Fruit fly (Drosophila melanogaster) whole organism, pupa: Measurements from ENCODE around the gene Reg-2.

Experiments used
- CG10348 ChIP-seq: fragments of 200-800 bp; sonication (Bioruptor generic); IDR thresholded peaks from 2 replicates; pipeline ENCODE4 v1.3.6; 2022; ENCODE audit warnings: missing biosample characterization, missing genetic modification characterization
- CG12605 ChIP-seq: fragments of 200-800 bp; sonication (Bioruptor generic); IDR thresholded peaks from 2 replicates; pipeline ENCODE4 v1.3.6; 2022; ENCODE audit warnings: missing biosample characterization, missing genetic modification characterization
- CG13204 ChIP-seq: fragments of 200-800 bp; sonication (Bioruptor generic); optimal IDR thresholded peaks from 2 replicates; lab custom pipeline; 2018; ENCODE audit warnings: missing biosample characterization, mild to moderate bottlenecking, missing genetic modification characterization, moderate library complexity
- CG14655 ChIP-seq: fragments of 200-800 bp; sonication (Bioruptor generic); optimal IDR thresholded peaks from 3 replicates; lab custom pipeline; 2017; ENCODE audit warnings: mild to moderate bottlenecking, missing biosample characterization, missing genetic modification reagents, missing genetic modification characterization
- CG15710 ChIP-seq: fragments of 200-800 bp; sonication (Bioruptor generic); optimal IDR thresholded peaks from 2 replicates; lab custom pipeline; 2018; ENCODE audit warnings: missing biosample characterization, mild to moderate bottlenecking, missing genetic modification characterization, moderate library complexity
- CG17806 ChIP-seq: fragments of 200-800 bp; sonication (Bioruptor generic); optimal IDR thresholded peaks from 2 replicates; lab custom pipeline; 2018; ENCODE audit warnings: missing biosample characterization, mild to moderate bottlenecking, missing genetic modification characterization, moderate library complexity
- CG32121 ChIP-seq: fragments of 200-800 bp; sonication (Bioruptor generic); IDR thresholded peaks from 2 replicates; pipeline ENCODE4 v1.3.6; 2022; ENCODE audit warnings: missing biosample characterization, missing genetic modification characterization
- CG34367 ChIP-seq: fragments of 200-800 bp; sonication (Bioruptor generic); optimal IDR thresholded peaks from 2 replicates; lab custom pipeline; 2018; ENCODE audit warnings: missing biosample characterization, mild to moderate bottlenecking, missing genetic modification characterization
- CG4496 ChIP-seq: fragments of 200-800 bp; sonication (Bioruptor generic); IDR thresholded peaks from 3 replicates; pipeline ENCODE4 v1.3.6; 2022; ENCODE audit warnings: missing biosample characterization, missing genetic modification characterization
- CG8159 ChIP-seq: fragments of 200-800 bp; sonication (Bioruptor generic); optimal IDR thresholded peaks from 3 replicates; lab custom pipeline; 2018; ENCODE audit warnings: missing biosample characterization, mild to moderate bottlenecking, missing genetic modification characterization, moderate library complexity
- CG8301 ChIP-seq: fragments of 200-800 bp; sonication (Bioruptor generic); optimal IDR thresholded peaks from 2 replicates; lab custom pipeline; 2018; ENCODE audit warnings: missing biosample characterization, mild to moderate bottlenecking, missing genetic modification characterization
- CG9948 ChIP-seq: fragments of 200-800 bp; sonication (Bioruptor generic); optimal IDR thresholded peaks from 2 replicates; lab custom pipeline; 2018; ENCODE audit warnings: missing biosample characterization, mild to moderate bottlenecking, missing genetic modification characterization, moderate library complexity
- D1 ChIP-seq: fragments of 200-800 bp; sonication (Bioruptor generic); optimal IDR thresholded peaks from 2 replicates; lab custom pipeline; 2018; ENCODE audit warnings: missing biosample characterization, mild to moderate bottlenecking, missing genetic modification characterization, moderate library complexity
- EcR ChIP-seq: fragments of 200-800 bp; sonication (Bioruptor generic); optimal IDR thresholded peaks from 3 replicates; lab custom pipeline; 2019; ENCODE audit warnings: missing biosample characterization, missing genetic modification characterization, mild to moderate bottlenecking, moderate library complexity, missing genetic modification reagents
- Ets98B ChIP-seq: fragments of 200-800 bp; sonication (Bioruptor generic); IDR thresholded peaks from 2 replicates; pipeline ENCODE4 v1.3.6; 2022; ENCODE audit warnings: missing biosample characterization, missing genetic modification characterization
- Pif1A ChIP-seq: fragments of 200-800 bp; sonication (Bioruptor generic); optimal IDR thresholded peaks from 3 replicates; lab custom pipeline; 2016; ENCODE audit warnings: missing biosample characterization, missing genetic modification characterization
- Pif1B ChIP-seq: fragments of 200-800 bp; sonication (Bioruptor generic); optimal IDR thresholded peaks from 3 replicates; lab custom pipeline; 2016; ENCODE audit warnings: missing biosample characterization, missing genetic modification characterization
- Snoo ChIP-seq: fragments of 200-800 bp; sonication (Bioruptor generic); optimal IDR thresholded peaks from 3 replicates; lab custom pipeline; 2017; ENCODE audit warnings: missing biosample characterization, mild to moderate bottlenecking, missing genetic modification characterization, inconsistent platforms
- fd96Ca ChIP-seq: fragments of 200-800 bp; sonication (Bioruptor generic); IDR thresholded peaks from 3 replicates; pipeline ENCODE4 v1.3.6; 2022; ENCODE audit warnings: missing biosample characterization, missing genetic modification characterization
- gl ChIP-seq: fragments of 200-800 bp; sonication (Bioruptor generic); optimal IDR thresholded peaks from 2 replicates; lab custom pipeline; 2018; ENCODE audit warnings: missing biosample characterization, mild to moderate bottlenecking, missing genetic modification characterization
- rn ChIP-seq: fragments of 200-800 bp; sonication (Bioruptor generic); IDR thresholded peaks from 2 replicates; pipeline ENCODE4 v1.3.6; 2022; ENCODE audit warnings: missing biosample characterization, missing genetic modification characterization

Gene Reg-2

DNA sequence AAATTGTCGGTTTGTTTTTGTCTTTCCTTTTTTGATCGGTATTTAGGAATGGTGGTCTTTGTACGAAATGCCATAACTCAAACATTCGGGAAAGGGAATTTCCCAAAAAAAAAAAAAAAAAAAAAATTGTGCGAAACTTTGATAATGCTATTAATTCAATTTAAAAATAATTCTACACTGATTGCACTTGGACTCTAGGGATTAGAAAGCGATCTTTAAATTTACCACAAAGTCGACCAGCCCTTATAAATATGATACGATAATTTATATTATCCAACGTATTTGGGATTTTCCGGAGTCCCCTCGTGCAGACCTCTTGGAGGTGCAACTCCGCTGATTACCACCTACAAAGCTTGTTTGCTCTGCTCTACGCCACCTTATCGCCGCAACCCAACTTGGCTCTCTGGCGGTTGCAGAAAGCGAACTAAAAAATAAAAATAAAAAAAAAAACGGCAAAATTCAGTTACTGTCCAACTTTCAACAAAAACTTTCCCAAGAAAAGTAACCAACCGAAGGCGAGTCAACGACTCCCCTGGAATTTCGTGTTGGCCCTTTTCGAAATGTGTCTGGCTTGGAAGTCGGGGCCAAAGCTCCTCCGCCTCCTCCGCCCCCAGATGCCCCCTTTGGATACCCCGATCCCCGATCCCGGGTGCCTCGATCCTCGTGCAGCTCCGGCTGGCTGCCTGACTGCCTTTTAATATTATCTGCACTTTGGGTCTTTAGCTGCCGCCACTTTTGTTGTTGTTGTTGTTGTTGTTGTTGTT is 1.4 kb upstream of the Reg-2 start:
- no peak for TF ChIP-seq CG17806
- peak; percentile 89 for TF ChIP-seq EcR (GFP tag; lab: Kevin White, UChicago)
- TF ChIP-seq CG13204 = peak; percentile 9
- TF ChIP-seq CG8159 = no peak

DNA sequence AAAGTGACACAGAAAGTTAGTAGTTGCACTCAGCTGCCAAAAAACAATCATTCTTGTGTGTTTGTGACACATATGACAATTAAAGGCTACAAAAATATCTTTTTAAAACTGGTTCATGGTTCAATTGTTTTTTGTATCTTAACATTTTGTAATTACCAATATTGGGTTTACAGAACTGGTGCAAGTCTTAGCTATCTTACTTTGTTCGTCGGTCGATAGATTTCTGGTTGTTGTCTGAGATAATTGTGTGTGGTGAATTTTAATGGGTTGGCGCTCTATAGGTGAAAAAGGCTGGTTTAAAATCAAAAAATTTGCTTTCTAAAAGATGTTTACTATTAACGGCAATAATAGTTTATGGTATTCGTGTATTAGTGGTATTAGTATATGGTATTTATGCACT is 1.7 kb downstream of the Reg-2 start:
- TF ChIP-seq CG34367 (tag; lab: Kevin White, UChicago) (no peak), Snoo (tag; lab: Kevin White, UChicago) (no peak), gl (no peak), CG8301 (tag; lab: Kevin White, UChicago) (no peak), CG12605 (GFP tag; lab: Robert Waterston, UW) (no peak), EcR (GFP tag; lab: Kevin White, UChicago) (no peak), Pif1A (no peak), D1 (tag; lab: Kevin White, UChicago) (no peak), Pif1B (GFP tag; lab: Kevin White, UChicago) (no peak), CG4496 (GFP tag; lab: Robert Waterston, UW) (no peak), CG14655 (GFP tag; lab: Kevin White, UChicago) (no peak), CG17806 (no peak), Ets98B (no peak), fd96Ca (GFP tag; lab: Robert Waterston, UW) (no peak), CG10348 (no peak), CG15710 (no peak)

DNA sequence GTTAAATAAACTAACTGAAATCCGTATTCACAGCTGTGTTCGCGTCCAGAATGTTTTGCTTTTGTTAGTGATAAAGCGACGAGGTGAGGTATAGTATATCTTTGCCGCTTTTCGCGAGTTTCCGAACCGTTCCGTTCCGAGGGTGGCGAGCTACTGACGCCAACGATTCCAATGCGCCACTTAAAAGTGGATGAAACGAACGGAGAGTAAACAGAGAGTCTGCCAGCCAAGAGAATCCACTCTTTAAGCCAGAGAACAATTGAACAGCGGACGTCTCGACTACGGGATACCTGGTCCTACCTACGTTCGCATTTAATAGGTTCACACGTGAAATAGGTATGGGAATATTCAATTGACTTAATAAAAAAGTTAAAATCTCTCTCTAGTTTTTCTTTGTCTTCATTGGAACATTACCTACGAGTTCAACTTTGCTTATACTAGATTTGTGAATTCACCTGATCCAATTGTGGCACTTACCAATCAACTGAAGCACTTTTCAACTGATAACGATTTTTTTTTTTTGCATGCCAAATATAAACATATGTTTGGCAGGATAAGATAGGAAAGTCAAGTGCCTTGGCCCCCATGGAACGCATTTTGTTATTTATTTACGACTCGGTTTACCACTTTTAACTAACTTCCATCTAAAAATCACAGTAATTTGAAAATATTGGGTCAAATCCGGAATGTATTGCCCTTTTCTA is 2.4 kb downstream of the Reg-2 start, which contains the start of gene CG13893:
Gene CG13893, minus strand, starts transcription at position 162 of the 704 bp plus-strand sequence.
- TF ChIP-seq CG15710 (no peak), CG32121 (peak; percentile 53), CG13204 (no peak), Pif1B (GFP tag; lab: Kevin White, UChicago) (peak; percentile 69), D1 (tag; lab: Kevin White, UChicago) (no peak), rn (no peak), CG8301 (tag; lab: Kevin White, UChicago) (peak; percentile 7), Pif1A (peak; percentile 8), gl (peak; percentile 54), fd96Ca (GFP tag; lab: Robert Waterston, UW) (peak; percentile 29; the same call in 1 of the 3 replicates), CG10348 (no peak), CG14655 (GFP tag; lab: Kevin White, UChicago) (no peak), CG4496 (GFP tag; lab: Robert Waterston, UW) (peak; percentile 57; the same call in 1 of the 3 replicates), CG12605 (GFP tag; lab: Robert Waterston, UW) (0 out of 2 replicates have a peak, but pooled peaks have one; percentile 35), CG34367 (tag; lab: Kevin White, UChicago) (no peak), CG8159 (no peak), CG9948 (no peak), CG17806 (no peak), Snoo (tag; lab: Kevin White, UChicago) (peak; percentile 29), EcR (GFP tag; lab: Kevin White, UChicago) (no peak), Ets98B (peak; percentile 69)

DNA sequence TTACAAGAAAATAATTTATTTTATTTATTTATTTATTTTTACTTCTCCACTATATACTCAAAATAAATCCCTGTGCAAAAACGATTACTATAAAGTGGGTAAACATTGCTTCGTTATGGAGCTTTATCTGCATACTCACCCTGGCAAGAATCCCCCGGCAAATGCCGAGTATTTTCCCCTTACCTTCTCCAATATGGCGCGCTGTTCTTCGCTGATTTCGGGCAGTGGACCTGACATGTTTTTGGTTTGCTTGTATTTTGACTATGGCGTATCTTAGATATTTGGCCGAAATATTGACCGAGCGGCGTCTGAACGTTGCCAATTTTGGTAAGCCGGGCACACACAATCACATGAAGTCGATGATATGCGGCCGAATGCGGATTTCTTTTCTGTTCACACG is 3.2 kb downstream of the Reg-2 start:
- TF ChIP-seq rn = no peak
- TF ChIP-seq, all 21 proteins: peak for 0

DNA sequence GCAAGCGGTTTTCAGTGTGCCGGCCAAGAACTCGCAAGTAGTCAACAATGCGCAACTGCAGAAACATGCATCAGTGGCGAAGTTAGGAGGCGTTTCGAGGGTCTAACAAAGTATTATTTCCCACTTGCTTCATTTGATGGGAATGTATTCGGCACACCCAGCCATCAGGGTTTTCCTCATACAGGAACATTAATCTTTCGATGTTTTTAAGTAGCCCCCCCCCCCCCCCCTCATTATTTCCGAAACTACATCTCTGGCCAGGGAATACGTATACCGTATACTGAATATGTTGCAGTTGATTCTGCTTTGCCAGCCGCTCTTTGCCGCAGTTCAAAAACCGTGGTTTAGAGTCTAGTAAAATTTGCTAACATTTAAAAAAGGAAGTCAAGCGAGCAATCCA is 3.8 kb downstream of the Reg-2 start:
- TF ChIP-seq Ets98B (peak; percentile 90), CG12605 (GFP tag; lab: Robert Waterston, UW) (peak; percentile 68), CG4496 (GFP tag; lab: Robert Waterston, UW) (peak; percentile 90), CG15710 (peak; percentile 27), Snoo (tag; lab: Kevin White, UChicago) (peak; percentile 32), CG8301 (tag; lab: Kevin White, UChicago) (no peak), CG32121 (peak; percentile 86), CG9948 (no peak), rn (peak; percentile 69), CG34367 (tag; lab: Kevin White, UChicago) (no peak), CG10348 (peak; percentile 86), fd96Ca (GFP tag; lab: Robert Waterston, UW) (peak; percentile 94), D1 (tag; lab: Kevin White, UChicago) (no peak)

DNA sequence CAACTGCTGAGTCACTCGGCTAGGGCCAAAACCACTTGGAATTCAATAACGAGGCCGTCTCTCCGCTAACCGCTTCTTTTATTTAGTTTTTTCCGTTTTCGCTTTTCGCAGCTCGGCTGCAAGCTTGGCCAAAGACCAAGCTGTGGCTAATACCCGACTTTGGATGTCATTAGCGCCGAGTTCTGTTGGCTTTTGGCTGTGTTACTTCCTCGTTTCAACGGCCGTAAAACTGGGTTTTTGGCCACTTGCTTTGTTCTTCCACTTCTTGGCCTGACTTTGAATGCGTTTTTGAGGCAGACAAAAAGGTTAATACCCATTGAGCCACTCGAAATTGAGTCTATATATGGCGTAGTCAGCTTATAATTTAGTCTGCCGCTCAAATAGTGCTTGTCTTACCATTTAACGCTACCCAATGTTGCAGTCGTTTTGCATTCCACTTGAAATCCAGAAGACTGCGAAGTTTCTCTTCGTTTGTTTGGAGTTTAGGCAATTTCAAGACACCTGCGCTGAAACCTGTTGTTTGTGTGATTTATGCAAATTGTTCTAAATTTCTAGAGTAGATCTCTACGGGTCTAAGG is 4.7 kb downstream of the Reg-2 start:
- TF ChIP-seq Pif1A = no peak
- TF ChIP-seq CG14655 (GFP tag; lab: Kevin White, UChicago) = no peak
- no peak for TF ChIP-seq CG34367 (tag; lab: Kevin White, UChicago)
- no peak for TF ChIP-seq rn
- TF ChIP-seq CG13204 = no peak
- TF ChIP-seq fd96Ca (GFP tag; lab: Robert Waterston, UW) = no peak
- TF ChIP-seq gl = no peak
- 0 out of 3 replicates have a peak, but pooled peaks have one; percentile 17 for TF ChIP-seq CG4496 (GFP tag; lab: Robert Waterston, UW)
- no peak for TF ChIP-seq CG10348
